Fruit fly (Drosophila melanogaster): ENCODE measurements around the gene beta-Spec.

DNA sequence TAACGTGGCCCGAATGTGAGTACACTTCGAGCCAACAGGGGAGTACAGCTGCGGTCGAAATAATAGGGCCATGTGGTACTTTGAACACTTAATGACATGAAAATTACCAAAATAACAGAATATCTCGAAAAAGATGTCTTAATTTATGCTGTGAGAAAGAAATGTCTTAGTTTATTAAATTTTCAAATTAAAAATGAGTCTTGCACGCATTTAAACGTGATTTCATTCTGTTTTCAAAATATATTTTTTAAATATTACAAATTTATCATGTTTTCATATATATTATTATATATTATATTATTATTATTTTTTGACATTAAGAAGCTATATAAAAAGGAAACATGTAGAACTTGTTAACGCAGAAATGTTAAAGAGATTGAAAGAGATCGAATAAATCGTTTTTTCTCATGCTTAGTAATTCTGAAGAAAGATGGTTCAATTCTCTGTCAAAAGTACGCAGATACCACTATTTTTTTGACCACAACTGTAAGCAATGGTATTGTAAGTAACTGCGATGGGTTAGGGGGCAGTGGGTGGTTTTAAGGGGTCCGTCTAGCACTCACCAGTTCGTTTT is 37.8 kb downstream of the beta-Spec start:
- TF ChIP-seq insv (GFP tag; optimal IDR thresholded peaks at IDR 0.05) (no peak), CG13287 (GFP tag; IDR thresholded peaks at IDR 0.05; ENCODE audit: partially characterized antibody) (no peak), Aef1 (GFP tag; IDR thresholded peaks at IDR 0.05) (no peak), Trl (optimal IDR thresholded peaks at IDR 0.05) (no peak), Trl (GFP tag; optimal IDR thresholded peaks at IDR 0.05) (no peak), CG12391 (tag; optimal IDR thresholded peaks at IDR 0.05) (peak; percentile 10), Rx (GFP tag; IDR thresholded peaks at IDR 0.05) (no peak), CG11560 (tag; IDR thresholded peaks at IDR 0.05) (no peak), her (GFP tag; optimal IDR thresholded peaks at IDR 0.05) (no peak), CG11504 (tag; optimal IDR thresholded peaks at IDR 0.05) (peak; percentile 69), sqz (GFP tag; optimal IDR thresholded peaks at IDR 0.05) (no peak), CG6765 (GFP tag; optimal IDR thresholded peaks at IDR 0.05) (no peak), aop (GFP tag; IDR thresholded peaks at IDR 0.05) (no peak)
